Worm (Caenorhabditis elegans) whole organism, early embryonic: ENCODE results near the gene C03F11.4.

Source experiments
- B0310.2 ChIP-seq: sonication (generic microtip); optimal IDR thresholded peaks from 2 replicates; lab custom pipeline; 2016; ENCODE audit warnings: mild to moderate bottlenecking, missing genetic modification characterization, missing compliant biosample characterization
- F13C5.2 ChIP-seq: sonication (generic microtip); optimal IDR thresholded peaks from 2 replicates; lab custom pipeline; 2017; ENCODE audit warnings: mild to moderate bottlenecking, missing genetic modification characterization, inconsistent platforms, missing compliant biosample characterization
- aly-1 ChIP-seq: sonication (generic microtip); optimal IDR thresholded peaks from 2 replicates; lab custom pipeline; 2016; ENCODE audit warnings: missing genetic modification characterization, missing compliant biosample characterization
- ama-1 ChIP-seq: fragments of 150-350 bp; optimal IDR thresholded peaks from 2 replicates; lab custom pipeline; 2014
- ceh-13 ChIP-seq: fragments of 200-800 bp; sonication (Bioruptor generic); optimal IDR thresholded peaks from 2 replicates; lab custom pipeline; 2018; ENCODE audit warnings: mild to moderate bottlenecking, missing genetic modification characterization, missing compliant biosample characterization
- ceh-36 ChIP-seq: sonication (generic microtip); optimal IDR thresholded peaks from 2 replicates; lab custom pipeline; 2016; ENCODE audit warnings: missing genetic modification characterization, inconsistent platforms, missing compliant biosample characterization
- ets-7 ChIP-seq: sonication (generic microtip); optimal IDR thresholded peaks from 2 replicates; lab custom pipeline; 2016; ENCODE audit warnings: missing genotype, missing genetic modification characterization, missing compliant biosample characterization
- flt-1 ChIP-seq: fragments of 200-800 bp; sonication (Bioruptor generic); IDR thresholded peaks from 2 replicates; pipeline ENCODE4 v1.3.6; 2022; ENCODE audit warnings: missing genetic modification characterization, missing compliant biosample characterization
- hmbx-1 ChIP-seq: sonication (generic microtip); optimal IDR thresholded peaks from 2 replicates; lab custom pipeline; 2016; ENCODE audit warnings: mild to moderate bottlenecking, missing genetic modification characterization, missing compliant biosample characterization
- hmg-4 ChIP-seq: fragments of 200-800 bp; sonication (Bioruptor generic); optimal IDR thresholded peaks from 2 replicates; lab custom pipeline; 2018; ENCODE audit warnings: mild to moderate bottlenecking, missing genetic modification characterization, missing compliant biosample characterization
- hnd-1 ChIP-seq: sonication (generic microtip); optimal IDR thresholded peaks from 2 replicates; lab custom pipeline; 2016; ENCODE audit warnings: missing genetic modification characterization, missing compliant biosample characterization
- pes-1 ChIP-seq: fragments of 200-800 bp; sonication (Bioruptor generic); IDR thresholded peaks from 2 replicates; pipeline ENCODE4 v1.3.6; 2022; ENCODE audit warnings: missing genetic modification reagents, missing genetic modification characterization, missing compliant biosample characterization
- scrt-1 ChIP-seq: fragments of 200-800 bp; sonication (Bioruptor generic); IDR thresholded peaks from 2 replicates; pipeline ENCODE4 v1.3.6; 2022; ENCODE audit warnings: missing genetic modification characterization, missing compliant biosample characterization
- sea-1 ChIP-seq: fragments of 200-800 bp; sonication (Bioruptor generic); conservative IDR thresholded peaks from 2 replicates; pipeline ENCODE4 v1.3.6; 2022; ENCODE audit warnings: missing genetic modification characterization, missing compliant biosample characterization
- tbx-11 ChIP-seq: fragments of 200-800 bp; sonication (Bioruptor generic); IDR thresholded peaks from 2 replicates; pipeline ENCODE4 v1.3.6; 2022; ENCODE audit warnings: missing genetic modification characterization, missing compliant biosample characterization
- tbx-37 ChIP-seq: fragments of 200-800 bp; sonication (Bioruptor generic); conservative IDR thresholded peaks from 2 replicates; pipeline ENCODE4 v1.3.6; 2022; ENCODE audit warnings: missing genetic modification reagents, missing genetic modification characterization, missing compliant biosample characterization
- tra-4 ChIP-seq: sonication (generic microtip); optimal IDR thresholded peaks from 2 replicates; lab custom pipeline; 2017; ENCODE audit warnings: missing genetic modification characterization, missing compliant biosample characterization

Gene C03F11.4

DNA sequence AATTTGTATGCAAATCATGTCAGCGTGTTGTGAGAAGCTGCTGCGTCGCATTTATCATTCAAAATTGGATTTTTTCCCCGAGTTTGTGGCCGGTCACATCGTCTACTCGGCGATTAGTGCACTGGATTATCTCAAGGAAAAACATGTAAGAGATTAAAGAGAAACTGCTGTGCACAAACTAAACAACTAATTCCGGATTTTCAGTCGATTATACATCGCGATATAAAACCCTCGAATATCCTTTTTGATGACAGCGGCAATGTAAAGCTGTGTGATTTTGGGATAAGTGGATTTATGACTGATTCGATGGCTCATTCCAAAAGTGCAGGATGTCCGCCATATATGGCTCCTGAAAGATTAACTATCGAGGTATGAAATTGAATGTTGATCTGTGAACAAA is 35.6 kb downstream of the C03F11.4 start:
- TF ChIP-seq ama-1 (lab: Kevin White, UChicago): no peak
- TF ChIP-seq aly-1 (tag; lab: Kevin White, UChicago): no peak
- no peak for TF ChIP-seq tra-4 (tag; lab: Kevin White, UChicago)
- TF ChIP-seq hmg-4 (GFP tag; lab: Kevin White, UChicago): no peak
- TF ChIP-seq ceh-13 (GFP tag; lab: Kevin White, UChicago): no peak
- no peak for TF ChIP-seq hnd-1 (tag; lab: Kevin White, UChicago)
- TF ChIP-seq flt-1: no peak
- no peak for TF ChIP-seq ceh-36
- TF ChIP-seq F13C5.2 (tag; lab: Kevin White, UChicago): no peak
- no peak for TF ChIP-seq tbx-11 (GFP tag; lab: Robert Waterston, UW)
- no peak for TF ChIP-seq scrt-1 (GFP tag; lab: Robert Waterston, UW)
- no peak for TF ChIP-seq B0310.2 (tag; lab: Kevin White, UChicago)
- TF ChIP-seq sea-1 (GFP tag; lab: Robert Waterston, UW): no peak
- no peak for TF ChIP-seq hmbx-1 (tag; lab: Kevin White, UChicago)
- TF ChIP-seq tbx-37: no peak
- TF ChIP-seq ets-7: no peak
- TF ChIP-seq pes-1: no peak

DNA sequence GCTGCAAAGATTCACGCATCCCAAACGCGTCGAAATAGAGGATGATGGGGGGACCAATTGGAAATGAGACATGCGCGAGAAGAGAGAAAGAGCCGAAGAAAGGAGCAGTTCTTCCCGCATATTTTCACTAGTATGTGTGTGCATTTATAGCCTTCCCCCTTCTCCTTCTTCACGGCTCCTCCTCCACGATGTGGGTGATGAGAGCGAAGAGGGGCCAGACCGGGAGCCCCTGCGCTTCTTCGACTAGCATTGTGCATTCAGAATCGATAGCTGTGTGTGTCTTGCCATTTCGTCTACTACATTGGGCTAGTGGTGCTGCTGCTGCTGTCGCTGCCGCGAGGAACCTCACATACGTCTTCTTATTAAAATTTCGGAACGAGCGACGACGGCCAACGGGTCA is 38.0 kb downstream of the C03F11.4 start, which contains the start of gene jkk-1:
jkk-1 (plus strand) TSS at position 249 of the 400 bp plus-strand sequence.
- TF ChIP-seq ets-7 (no peak), tbx-37 (no peak), hmbx-1 (tag; lab: Kevin White, UChicago) (no peak), hnd-1 (tag; lab: Kevin White, UChicago) (no peak), flt-1 (no peak), ceh-36 (no peak), sea-1 (GFP tag; lab: Robert Waterston, UW) (no peak), scrt-1 (GFP tag; lab: Robert Waterston, UW) (no peak), ama-1 (lab: Kevin White, UChicago) (no peak), ceh-13 (GFP tag; lab: Kevin White, UChicago) (no peak), tra-4 (tag; lab: Kevin White, UChicago) (no peak)

ce11 chrX:5366613-5367012 is 39.6 kb downstream of the C03F11.4 start:
- TF ChIP-seq tra-4 (tag; lab: Kevin White, UChicago) (no peak), hmg-4 (GFP tag; lab: Kevin White, UChicago) (no peak), flt-1 (no peak), ceh-13 (GFP tag; lab: Kevin White, UChicago) (no peak), B0310.2 (tag; lab: Kevin White, UChicago) (no peak), aly-1 (tag; lab: Kevin White, UChicago) (no peak), tbx-37 (no peak), ets-7 (no peak), F13C5.2 (tag; lab: Kevin White, UChicago) (no peak), pes-1 (no peak), ceh-36 (no peak), hnd-1 (tag; lab: Kevin White, UChicago) (no peak), scrt-1 (GFP tag; lab: Robert Waterston, UW) (no peak), ama-1 (lab: Kevin White, UChicago) (no peak)

DNA sequence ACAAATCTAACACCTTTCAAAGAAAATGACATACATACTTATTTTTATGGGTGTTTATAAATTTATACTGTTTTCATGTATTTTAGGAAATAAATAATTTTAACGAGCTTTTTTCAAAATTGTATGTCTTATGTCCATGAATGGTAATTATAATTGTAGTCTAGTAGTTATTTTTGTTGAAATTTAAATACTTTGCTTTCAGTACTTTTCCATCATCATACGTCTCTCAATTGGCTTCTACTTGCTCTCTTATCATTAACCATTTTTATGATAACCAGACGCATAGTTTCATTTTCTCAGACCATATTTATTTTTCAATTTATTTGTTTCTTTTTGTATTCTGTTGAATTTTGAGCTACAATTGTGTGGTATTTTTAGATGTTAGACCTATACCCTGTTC is 40.8 kb downstream of the C03F11.4 start, which contains the start of gene F35C8.5:
F35C8.5 (plus strand) TSS at position 377 of the 400 bp plus-strand sequence.
- TF ChIP-seq flt-1 (no peak), pes-1 (no peak), sea-1 (GFP tag; lab: Robert Waterston, UW) (no peak), B0310.2 (tag; lab: Kevin White, UChicago) (no peak), F13C5.2 (tag; lab: Kevin White, UChicago) (no peak), ama-1 (lab: Kevin White, UChicago) (no peak), tra-4 (tag; lab: Kevin White, UChicago) (no peak), ceh-13 (GFP tag; lab: Kevin White, UChicago) (no peak), tbx-11 (GFP tag; lab: Robert Waterston, UW) (no peak), hmbx-1 (tag; lab: Kevin White, UChicago) (no peak)

- TF ChIP-seq ama-1 (lab: Kevin White, UChicago) (no peak), F13C5.2 (tag; lab: Kevin White, UChicago) (no peak), sea-1 (GFP tag; lab: Robert Waterston, UW) (no peak), ets-7 (no peak), tra-4 (tag; lab: Kevin White, UChicago) (no peak), pes-1 (no peak), hmg-4 (GFP tag; lab: Kevin White, UChicago) (no peak), tbx-11 (GFP tag; lab: Robert Waterston, UW) (no peak)
These were observed 42.0 kb downstream of the C03F11.4 start, which contains the start of gene chtl-1 for ce11 chrX:5364222-5364621. Gene chtl-1 (minus strand): TSS chrX:5364322.

ce11 chrX:5360682-5361081 is 45.6 kb downstream of the C03F11.4 start:
- TF ChIP-seq hmg-4 (GFP tag; lab: Kevin White, UChicago): peak; percentile 75
- no peak for TF ChIP-seq tbx-37
- TF ChIP-seq F13C5.2 (tag; lab: Kevin White, UChicago): no peak
- TF ChIP-seq pes-1: no peak
- TF ChIP-seq aly-1 (tag; lab: Kevin White, UChicago): peak; percentile 12
- no peak for TF ChIP-seq ceh-36
- no peak for TF ChIP-seq ceh-13 (GFP tag; lab: Kevin White, UChicago)
- TF ChIP-seq flt-1: no peak

DNA sequence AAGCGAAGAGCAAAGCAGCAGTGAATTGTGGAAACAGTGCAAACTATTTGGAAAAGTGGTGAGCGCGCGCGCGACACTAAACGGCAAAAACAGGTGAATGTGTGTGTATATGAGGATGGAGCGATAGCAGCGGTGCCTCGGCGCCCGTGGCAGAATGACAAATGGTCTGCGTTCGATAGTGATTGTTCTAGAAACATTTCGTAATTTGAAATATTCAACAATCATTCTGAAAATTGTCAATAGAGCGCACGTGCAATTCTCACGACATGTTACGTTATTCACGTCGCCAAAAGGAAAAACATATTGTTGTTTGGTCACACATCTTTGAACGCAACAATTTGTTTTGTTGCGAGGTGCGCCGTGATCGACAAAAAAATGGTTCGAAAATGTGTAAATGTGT is 51.0 kb downstream of the C03F11.4 start:
- no peak for TF ChIP-seq F13C5.2 (tag; lab: Kevin White, UChicago)
- no peak for TF ChIP-seq flt-1
- TF ChIP-seq ets-7: no peak
- no peak for TF ChIP-seq ceh-13 (GFP tag; lab: Kevin White, UChicago)
- TF ChIP-seq B0310.2 (tag; lab: Kevin White, UChicago): no peak
- no peak for TF ChIP-seq scrt-1 (GFP tag; lab: Robert Waterston, UW)
- no peak for TF ChIP-seq ceh-36
- no peak for TF ChIP-seq aly-1 (tag; lab: Kevin White, UChicago)
- TF ChIP-seq pes-1: no peak
- TF ChIP-seq sea-1 (GFP tag; lab: Robert Waterston, UW): no peak
- no peak for TF ChIP-seq hmbx-1 (tag; lab: Kevin White, UChicago)
- no peak for TF ChIP-seq hnd-1 (tag; lab: Kevin White, UChicago)
- TF ChIP-seq tbx-37: no peak
